Worm (Caenorhabditis elegans) whole organism, L2 larva: Measurements from ENCODE around the gene swd-2.2.

Experiments
- F13H6.1 ChIP-seq: sonication (generic microtip); optimal IDR thresholded peaks from 2 replicates; lab custom pipeline; 2016; ENCODE audit warnings: missing genetic modification characterization, missing compliant biosample characterization
- snpc-4 ChIP-seq: fragments of 150-350 bp; optimal IDR thresholded peaks from 2 replicates; lab custom pipeline; 2014; ENCODE audit warnings: missing biosample characterization, missing genetic modification characterization

DNA sequence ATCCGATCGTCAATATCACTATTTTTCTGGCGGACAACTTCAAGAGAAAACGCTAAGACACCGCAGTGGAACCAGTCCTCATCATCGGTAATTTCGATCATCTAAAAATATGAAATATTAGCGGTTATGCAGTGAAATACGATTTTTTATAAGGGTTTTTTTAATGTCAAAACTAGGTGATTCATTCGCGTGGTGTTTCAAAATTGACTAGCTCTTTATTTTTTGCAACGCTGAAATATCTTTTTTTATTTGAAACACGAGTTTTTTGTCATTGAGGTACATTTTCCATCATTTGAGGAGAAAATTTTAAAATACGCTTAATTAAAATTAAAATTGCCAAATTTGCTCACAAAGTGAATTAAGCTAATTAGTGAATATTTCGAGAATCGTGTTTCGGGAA lies 14.7 kb upstream of the swd-2.2 start, which contains the start of gene dsb-3:
- TF ChIP-seq F13H6.1 (no peak), snpc-4 (tag; lab: Kevin White, UChicago) (no peak)
